Fruit fly (Drosophila melanogaster): ENCODE results near the gene Prp18.

DNA sequence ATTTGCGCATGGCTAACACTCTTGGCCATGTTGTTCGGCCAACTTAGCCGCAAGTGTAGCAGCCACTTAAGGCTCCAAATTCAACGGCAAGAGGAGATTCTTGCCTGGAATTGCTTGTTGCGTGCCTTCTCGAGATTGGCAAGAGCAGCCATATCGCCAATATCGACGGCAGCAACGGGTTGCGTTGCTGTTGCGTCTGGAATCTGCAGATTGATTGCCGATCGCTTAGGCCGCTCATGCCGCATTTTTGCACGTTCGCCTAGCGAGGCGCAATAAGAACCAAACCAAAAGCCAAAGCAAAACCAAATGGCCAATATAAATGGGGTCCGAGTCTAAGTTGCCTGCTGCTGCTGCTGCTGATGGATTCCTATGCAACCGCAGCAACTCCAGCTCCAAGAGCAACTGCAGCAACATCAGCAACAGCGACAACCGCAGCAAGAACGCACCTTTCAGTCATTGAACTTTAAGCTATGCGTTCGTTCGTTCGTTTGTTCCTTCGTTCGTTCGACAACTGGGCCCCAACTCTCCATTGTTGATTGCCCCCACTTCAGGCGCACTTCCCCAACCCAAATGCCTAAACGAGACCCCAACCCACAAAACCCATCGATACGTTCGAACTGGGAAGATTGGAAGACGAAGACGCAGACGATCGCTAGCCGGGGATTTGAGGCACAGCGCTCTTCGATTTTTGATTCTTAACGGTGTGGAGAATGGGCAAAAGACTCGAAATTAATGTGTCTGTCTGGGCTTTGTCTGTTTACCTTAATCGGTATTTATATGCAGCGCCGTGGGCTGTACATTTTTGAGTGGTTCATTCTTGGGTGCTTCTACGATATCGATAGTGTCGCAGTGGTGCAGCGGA, 41.9 kb downstream of the Prp18 start:
- TF ChIP-seq sv (GFP tag; optimal IDR thresholded peaks at IDR 0.05) (no peak), Hr78 (GFP tag; optimal IDR thresholded peaks at IDR 0.05) (no peak), foxo (GFP tag; optimal IDR thresholded peaks at IDR 0.05) (no peak), N (GFP tag; optimal IDR thresholded peaks at IDR 0.05) (no peak), pan (optimal IDR thresholded peaks at IDR 0.05) (no peak), lola (GFP tag; optimal IDR thresholded peaks at IDR 0.05) (no peak), usp (GFP tag; optimal IDR thresholded peaks at IDR 0.05) (no peak), brk (GFP tag; optimal IDR thresholded peaks at IDR 0.05) (no peak)

Data from whole organism, wandering third instar larva.